Fruit fly (Drosophila melanogaster) whole organism, adult: Measurements from ENCODE around the gene CG31220.
A peak's percentile ranks its signal among the peaks of the same experiment; 100 is the strongest.

ENCODE experiments used
- CG11617 ChIP-seq: fragments of 200-800 bp; sonication (Bioruptor generic); optimal IDR thresholded peaks from 2 replicates; lab custom pipeline; 2017; ENCODE audit warnings: mild to moderate bottlenecking, missing biosample characterization, missing genetic modification reagents, missing genetic modification characterization
- CG12768 ChIP-seq: fragments of 200-800 bp; sonication (Bioruptor generic); optimal IDR thresholded peaks from 2 replicates; lab custom pipeline; 2017; ENCODE audit warnings: missing biosample characterization, missing genetic modification characterization, mild to moderate bottlenecking, moderate library complexity, missing genetic modification reagents
- CG14711 ChIP-seq: fragments of 200-800 bp; sonication (Bioruptor generic); optimal IDR thresholded peaks from 2 replicates; lab custom pipeline; 2018; ENCODE audit warnings: missing biosample characterization, mild to moderate bottlenecking, missing genetic modification characterization, moderate library complexity
- CG1620 ChIP-seq: fragments of 200-800 bp; sonication (Bioruptor generic); optimal IDR thresholded peaks from 2 replicates; lab custom pipeline; 2016; ENCODE audit warnings: missing biosample characterization, missing genetic modification characterization
- CG33017 ChIP-seq: fragments of 200-800 bp; sonication (Bioruptor generic); optimal IDR thresholded peaks from 2 replicates; lab custom pipeline; 2018; ENCODE audit warnings: missing biosample characterization, mild to moderate bottlenecking, missing genetic modification characterization, moderate library complexity
- CG5204 ChIP-seq: fragments of 200-800 bp; sonication (Bioruptor generic); optimal IDR thresholded peaks from 2 replicates; lab custom pipeline; 2016; ENCODE audit warnings: missing biosample characterization, missing genetic modification characterization
- CG7045 ChIP-seq: fragments of 200-800 bp; sonication (Bioruptor generic); optimal IDR thresholded peaks from 2 replicates; lab custom pipeline; 2017; ENCODE audit warnings: missing biosample characterization, mild to moderate bottlenecking, missing genetic modification characterization
- CG7101 ChIP-seq: fragments of 200-800 bp; sonication (Bioruptor generic); optimal IDR thresholded peaks from 2 replicates; lab custom pipeline; 2018; ENCODE audit warnings: missing biosample characterization, mild to moderate bottlenecking, missing genetic modification characterization, moderate library complexity
- Clk ChIP-seq: fragments of 200-800 bp; sonication (Bioruptor generic); optimal IDR thresholded peaks from 2 replicates; lab custom pipeline; 2017; ENCODE audit warnings: missing biosample characterization, missing genetic modification characterization
- Crg-1 ChIP-seq: fragments of 200-800 bp; sonication (Bioruptor generic); optimal IDR thresholded peaks from 2 replicates; lab custom pipeline; 2016; ENCODE audit warnings: missing biosample characterization, missing genetic modification characterization
- Hr96 ChIP-seq: fragments of 200-800 bp; sonication (Bioruptor generic); optimal IDR thresholded peaks from 2 replicates; lab custom pipeline; 2016; ENCODE audit warnings: missing biosample characterization, missing genetic modification characterization
- Mnt ChIP-seq: fragments of 200-800 bp; sonication (Bioruptor generic); optimal IDR thresholded peaks from 2 replicates; lab custom pipeline; 2016; ENCODE audit warnings: missing biosample characterization, mild to moderate bottlenecking, missing genetic modification characterization
- bab1 ChIP-seq: fragments of 200-800 bp; sonication (Bioruptor generic); optimal IDR thresholded peaks from 3 replicates; lab custom pipeline; 2019; ENCODE audit warnings: missing biosample characterization, mild to moderate bottlenecking, missing genetic modification characterization, moderate library complexity
- cic ChIP-seq: fragments of 200-800 bp; sonication (Bioruptor generic); optimal IDR thresholded peaks from 2 replicates; lab custom pipeline; 2017; ENCODE audit warnings: missing biosample characterization, mild to moderate bottlenecking, missing genetic modification characterization, moderate library complexity
- cnc ChIP-seq, 2 experiments: fragments of >200 bp; optimal IDR thresholded peaks; 2 replicates each; lab custom pipeline; 2017
- kay ChIP-seq: fragments of 200-800 bp; sonication (Bioruptor generic); peaks from one replicate; lab custom pipeline; 2016; ENCODE audit warnings: missing biosample characterization, missing genetic modification characterization, borderline replicate concordance
- ovo ChIP-seq: fragments of 200-800 bp; sonication (Bioruptor generic); optimal IDR thresholded peaks from 2 replicates; lab custom pipeline; 2016; ENCODE audit warnings: missing biosample characterization, missing genetic modification characterization
- pad ChIP-seq: fragments of 200-800 bp; sonication (Bioruptor generic); optimal IDR thresholded peaks from 3 replicates; lab custom pipeline; 2017; ENCODE audit warnings: missing biosample characterization, missing genetic modification characterization, mild to moderate bottlenecking, moderate library complexity, missing genetic modification reagents
- tj ChIP-seq: fragments of 200-800 bp; sonication (Bioruptor generic); optimal IDR thresholded peaks from 3 replicates; lab custom pipeline; 2017; ENCODE audit warnings: missing biosample characterization, mild to moderate bottlenecking, missing genetic modification characterization, moderate library complexity
- toe ChIP-seq: fragments of 200-800 bp; sonication (Bioruptor generic); optimal IDR thresholded peaks from 2 replicates; lab custom pipeline; 2016; ENCODE audit warnings: missing biosample characterization, missing genetic modification characterization

Gene CG31220

DNA sequence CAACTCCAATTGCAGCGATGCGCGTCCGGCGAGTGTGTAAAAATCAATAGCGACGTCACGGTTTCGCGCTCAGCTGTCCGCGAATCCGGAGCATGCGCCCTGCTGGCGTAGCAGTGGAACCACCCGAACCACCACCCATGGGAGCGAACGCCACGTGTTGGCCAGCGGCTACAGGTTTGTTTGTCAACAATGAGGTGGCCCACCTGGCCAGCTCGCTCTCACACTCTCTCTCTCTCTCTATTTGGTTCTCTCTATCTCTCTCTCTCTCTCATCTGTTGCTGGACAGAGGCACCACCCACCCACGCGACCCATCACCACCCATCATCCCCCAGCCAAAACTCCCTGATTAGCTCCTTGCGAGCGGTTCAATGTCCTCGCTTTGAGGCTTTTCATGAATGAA lies 8.2 kb downstream of the CG31220 start:
- TF ChIP-seq cnc (optimal IDR thresholded peaks at IDR 0.05; lab: Kevin White, UChicago) (no peak), Mnt (peak; percentile 67)

DNA sequence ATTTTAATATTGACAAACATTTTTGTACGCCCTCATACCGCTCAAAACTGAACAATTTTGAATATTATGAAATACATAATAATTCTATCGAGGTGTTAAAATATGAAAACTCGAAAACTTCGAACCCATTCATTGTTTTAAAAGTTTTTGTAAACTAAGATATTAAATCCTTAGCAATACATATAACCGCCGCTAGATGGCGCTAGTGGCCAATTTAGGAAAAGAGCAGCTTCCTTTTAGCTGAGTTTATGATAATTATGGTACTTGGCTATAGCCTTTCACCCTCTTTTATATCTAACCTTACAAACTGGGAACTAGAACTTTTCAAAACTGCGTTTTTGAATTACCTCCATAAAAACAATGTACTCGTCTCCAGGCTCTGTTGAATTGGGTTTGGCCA lies 8.9 kb downstream of the CG31220 start:
- TF ChIP-seq tj = no peak
- no peak for TF ChIP-seq CG5204 (GFP tag; lab: Kevin White, UChicago)
- TF ChIP-seq CG1620 = no peak
- TF ChIP-seq Clk (GFP tag; lab: Kevin White, UChicago) = no peak
- no peak for TF ChIP-seq cnc (optimal IDR thresholded peaks at IDR 0.05; lab: Kevin White, UChicago)
- no peak for TF ChIP-seq Crg-1 (GFP tag; lab: Kevin White, UChicago)
- TF ChIP-seq toe = no peak
- no peak for TF ChIP-seq CG11617 (GFP tag; lab: Kevin White, UChicago)
- no peak for TF ChIP-seq ovo
- TF ChIP-seq CG7045 = no peak
- no peak for TF ChIP-seq cic (GFP tag; lab: Kevin White, UChicago)
- TF ChIP-seq CG14711 (tag; lab: Kevin White, UChicago) = no peak
- no peak for TF ChIP-seq pad
- no peak for TF ChIP-seq Mnt
- no peak for TF ChIP-seq Hr96 (GFP tag; lab: Kevin White, UChicago)
- TF ChIP-seq CG12768 (GFP tag; lab: Kevin White, UChicago) = no peak
- no peak for TF ChIP-seq CG33017 (tag; lab: Kevin White, UChicago)
- TF ChIP-seq CG7101 (tag; lab: Kevin White, UChicago) = no peak
- no peak for TF ChIP-seq kay

DNA sequence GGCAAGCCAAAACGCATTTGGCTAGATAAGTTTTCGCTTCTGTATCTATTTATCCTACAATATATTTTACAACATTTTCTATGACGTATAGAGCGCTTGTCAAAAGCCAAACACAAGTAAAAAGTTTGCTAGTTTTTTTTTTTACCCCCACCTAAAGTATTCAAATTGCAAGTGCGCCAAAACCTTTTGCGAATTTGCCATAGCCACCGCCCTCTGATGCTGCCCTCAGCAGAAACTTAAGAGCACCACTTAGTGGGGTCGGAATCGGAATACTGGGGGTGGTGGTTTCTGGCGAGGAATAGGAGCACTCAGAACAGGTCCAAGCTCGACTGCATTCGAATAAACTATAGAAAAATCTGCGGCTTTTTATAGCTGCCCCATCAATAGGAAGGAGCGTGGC lies 9.5 kb downstream of the CG31220 start, which contains the start of gene CG6184:
TSS of gene CG6184 (minus strand) at position 101 of the 400 bp plus-strand sequence.
- TF ChIP-seq ovo (no peak), cic (GFP tag; lab: Kevin White, UChicago) (no peak), Clk (GFP tag; lab: Kevin White, UChicago) (no peak), Hr96 (GFP tag; lab: Kevin White, UChicago) (no peak), cnc (optimal IDR thresholded peaks at IDR 0.05; lab: Kevin White, UChicago) (no peak), CG1620 (no peak), kay (no peak), toe (no peak), CG12768 (GFP tag; lab: Kevin White, UChicago) (no peak), pad (no peak), CG7101 (tag; lab: Kevin White, UChicago) (no peak), Crg-1 (GFP tag; lab: Kevin White, UChicago) (no peak), CG5204 (GFP tag; lab: Kevin White, UChicago) (no peak), CG14711 (tag; lab: Kevin White, UChicago) (no peak)

DNA sequence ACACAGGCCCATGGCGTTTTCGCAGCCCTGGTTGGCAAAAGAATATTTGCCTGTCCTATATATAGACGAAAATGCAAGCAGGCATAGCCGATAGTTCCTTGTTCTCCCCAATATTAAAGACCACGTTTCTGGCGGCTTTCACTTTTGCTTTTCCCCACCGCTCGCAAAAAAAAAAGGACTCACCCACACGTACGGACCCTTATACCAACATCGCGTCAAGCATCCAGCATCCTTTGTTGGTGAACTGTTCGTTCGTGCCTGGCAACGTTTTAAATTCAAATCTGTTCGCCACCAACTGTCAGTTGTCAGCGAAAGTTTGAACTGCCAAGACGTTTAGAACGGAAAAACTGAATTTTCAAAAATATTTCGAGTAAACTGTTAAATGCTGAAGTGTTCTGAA lies 11.2 kb downstream of the CG31220 start, which contains the start of gene ort:
TSS of gene ort (plus strand) at position 301 of the 400 bp plus-strand sequence.
- no peak for TF ChIP-seq CG5204 (GFP tag; lab: Kevin White, UChicago)
- TF ChIP-seq Hr96 (GFP tag; lab: Kevin White, UChicago) = no peak
- TF ChIP-seq cic (GFP tag; lab: Kevin White, UChicago) = no peak
- no peak for TF ChIP-seq Mnt
- no peak for TF ChIP-seq CG11617 (GFP tag; lab: Kevin White, UChicago)
- TF ChIP-seq bab1 = no peak
- no peak for TF ChIP-seq kay
- TF ChIP-seq ovo = no peak
- TF ChIP-seq CG1620 = no peak
- TF ChIP-seq toe = no peak
- no peak for TF ChIP-seq pad

DNA sequence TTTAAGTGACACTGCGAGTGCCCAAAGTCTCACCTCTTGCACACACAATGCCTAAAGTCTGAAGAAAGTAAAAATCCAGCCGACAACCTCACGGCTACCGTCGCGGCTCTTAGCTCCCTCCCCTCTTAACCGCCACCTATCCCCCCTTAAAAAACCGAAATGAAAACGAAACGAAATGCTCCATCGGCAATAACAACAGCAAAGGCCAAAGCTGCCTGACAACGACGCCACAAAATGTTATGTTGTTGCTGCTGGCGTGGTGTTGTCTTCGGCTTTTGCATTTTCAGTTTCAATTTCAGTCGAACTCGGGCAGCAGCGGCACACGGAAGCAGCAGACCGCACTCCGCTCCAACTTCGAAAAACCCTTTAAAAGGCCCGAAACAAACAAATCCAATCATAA lies 16.4 kb downstream of the CG31220 start, which contains the start of gene CG7432:
TSS of gene CG7432 (plus strand) at position 295 of the 400 bp plus-strand sequence.
- TF ChIP-seq CG33017 (tag; lab: Kevin White, UChicago) (no peak), cic (GFP tag; lab: Kevin White, UChicago) (no peak), CG14711 (tag; lab: Kevin White, UChicago) (no peak), toe (no peak), Crg-1 (GFP tag; lab: Kevin White, UChicago) (no peak), CG1620 (no peak), bab1 (no peak), CG12768 (GFP tag; lab: Kevin White, UChicago) (no peak), cnc (optimal IDR thresholded peaks at IDR 0.05; lab: Kevin White, UChicago) (no peak), Hr96 (GFP tag; lab: Kevin White, UChicago) (no peak), CG11617 (GFP tag; lab: Kevin White, UChicago) (no peak), Mnt (no peak), kay (no peak), CG5204 (GFP tag; lab: Kevin White, UChicago) (no peak), Clk (GFP tag; lab: Kevin White, UChicago) (no peak), tj (no peak), ovo (no peak), pad (no peak), CG7045 (no peak), CG7101 (tag; lab: Kevin White, UChicago) (no peak)

DNA sequence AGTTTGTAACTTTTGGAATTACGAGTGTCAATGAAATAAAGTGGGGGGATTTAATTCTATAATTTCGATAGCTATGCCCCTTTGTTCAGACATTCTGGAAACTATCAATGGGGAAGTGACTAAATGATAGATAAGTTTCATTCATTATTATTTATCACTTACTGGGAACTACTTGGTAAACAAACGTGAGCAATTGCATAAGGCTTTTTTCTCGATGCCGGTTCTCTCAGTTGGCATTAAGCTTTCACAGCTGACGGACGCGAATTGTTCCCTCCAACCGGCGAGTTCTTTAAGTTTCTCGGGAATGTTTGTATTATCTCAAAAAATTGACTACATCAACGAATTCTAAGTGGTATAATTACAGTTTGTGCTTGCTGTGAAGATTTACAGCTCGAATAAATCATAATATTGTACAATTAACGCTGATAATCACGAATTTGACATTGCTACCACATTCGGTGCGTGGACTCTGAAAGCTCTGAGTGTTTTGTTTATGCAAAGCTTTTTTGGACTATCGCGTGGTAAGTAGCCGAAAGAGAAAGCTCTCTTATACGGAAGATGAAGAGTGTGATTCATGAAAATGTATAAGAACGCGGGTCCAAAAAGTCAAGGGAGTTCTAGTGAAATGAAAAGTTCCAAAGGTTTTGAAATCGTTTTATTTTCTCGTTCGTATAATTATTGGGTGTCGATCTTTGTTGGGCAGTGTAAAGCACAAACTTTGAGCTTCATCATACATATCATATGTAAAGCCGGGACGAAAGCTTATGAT lies 23.1 kb downstream of the CG31220 start, which contains the start of gene Naam:
TSS of gene Naam (plus strand) at position 228 of the 769 bp plus-strand sequence.
- peak; percentile 37 for TF ChIP-seq CG5204 (GFP tag; lab: Kevin White, UChicago)
- TF ChIP-seq Clk (GFP tag; lab: Kevin White, UChicago) = no peak
- no peak for TF ChIP-seq Crg-1 (GFP tag; lab: Kevin White, UChicago)
- no peak for TF ChIP-seq bab1
- TF ChIP-seq Hr96 (GFP tag; lab: Kevin White, UChicago) = peak; percentile 28
- peak; percentile 32 for TF ChIP-seq CG33017 (tag; lab: Kevin White, UChicago)
- TF ChIP-seq CG7101 (tag; lab: Kevin White, UChicago) = peak; percentile 58
- no peak for TF ChIP-seq ovo
- TF ChIP-seq CG11617 (GFP tag; lab: Kevin White, UChicago) = peak; percentile 30
- TF ChIP-seq CG12768 (GFP tag; lab: Kevin White, UChicago) = peak; percentile 29
- peak; percentile 27 for TF ChIP-seq pad
- TF ChIP-seq tj = peak; percentile 15
- TF ChIP-seq CG1620 = no peak
- TF ChIP-seq toe = peak; percentile 28
- TF ChIP-seq CG14711 (tag; lab: Kevin White, UChicago) = peak; percentile 56
- peak; percentile 82 for TF ChIP-seq cic (GFP tag; lab: Kevin White, UChicago)
- peak; percentile 66 for TF ChIP-seq kay
- TF ChIP-seq cnc (optimal IDR thresholded peaks at IDR 0.05; lab: Kevin White, UChicago) = no peak
- no peak for TF ChIP-seq CG7045
- peak; percentile 56 for TF ChIP-seq Mnt
